Worm (Caenorhabditis elegans) whole organism, L2 larva: ENCODE results near the gene zipt-2.2.

Source experiments
- ama-1 ChIP-seq: fragments of 150-350 bp; optimal IDR thresholded peaks from 2 replicates; lab custom pipeline; 2018; ENCODE audit warnings: inconsistent platforms
- ceh-82 ChIP-seq: fragments of 150-350 bp; optimal IDR thresholded peaks from 2 replicates; lab custom pipeline; 2014; ENCODE audit warnings: missing biosample characterization, missing genetic modification characterization
- lin-39 ChIP-seq: fragments of 150-350 bp; optimal IDR thresholded peaks from 2 replicates; lab custom pipeline; 2014; ENCODE audit warnings: missing biosample characterization, missing genetic modification reagents, missing genetic modification characterization
- lsy-2 ChIP-seq, 2 experiments: fragments of 150-350 bp in 1 of 2; sonication (generic microtip) in 1 of 2; optimal IDR thresholded peaks; 2 replicates each; lab custom pipeline; 2014 to 2017; ENCODE audit warnings: missing biosample characterization in 2 of 2, missing genetic modification characterization in 2 of 2
- snpc-4 ChIP-seq: fragments of 150-350 bp; optimal IDR thresholded peaks from 2 replicates; lab custom pipeline; 2014; ENCODE audit warnings: missing biosample characterization, missing genetic modification characterization

- TF ChIP-seq lsy-2 (tag; optimal IDR thresholded peaks at IDR 0.05; lab: Kevin White, UChicago): no peak
- TF ChIP-seq lin-39: no peak
- no peak for TF ChIP-seq snpc-4
- TF ChIP-seq ama-1 (lab: Kevin White, UChicago): no peak
- no peak for TF ChIP-seq ceh-82
These were observed 851 bp upstream of the zipt-2.2 start for ce11 chrIV:4236025-4236407.
